Worm (Caenorhabditis elegans) whole organism, early embryonic: ENCODE results near the gene grsp-3.

ENCODE experiments used
- B0310.2 ChIP-seq: sonication (generic microtip); optimal IDR thresholded peaks from 2 replicates; lab custom pipeline; 2016; ENCODE audit warnings: mild to moderate bottlenecking, missing genetic modification characterization, missing compliant biosample characterization
- ama-1 ChIP-seq: fragments of 150-350 bp; optimal IDR thresholded peaks from 2 replicates; lab custom pipeline; 2014
- ceh-13 ChIP-seq: fragments of 200-800 bp; sonication (Bioruptor generic); optimal IDR thresholded peaks from 2 replicates; lab custom pipeline; 2018; ENCODE audit warnings: mild to moderate bottlenecking, missing genetic modification characterization, missing compliant biosample characterization
- ets-7 ChIP-seq: sonication (generic microtip); optimal IDR thresholded peaks from 2 replicates; lab custom pipeline; 2016; ENCODE audit warnings: missing genotype, missing genetic modification characterization, missing compliant biosample characterization
- flt-1 ChIP-seq: fragments of 200-800 bp; sonication (Bioruptor generic); IDR thresholded peaks from 2 replicates; pipeline ENCODE4 v1.3.6; 2022; ENCODE audit warnings: missing genetic modification characterization, missing compliant biosample characterization
- hmbx-1 ChIP-seq: sonication (generic microtip); optimal IDR thresholded peaks from 2 replicates; lab custom pipeline; 2016; ENCODE audit warnings: mild to moderate bottlenecking, missing genetic modification characterization, missing compliant biosample characterization
- hmg-4 ChIP-seq: fragments of 200-800 bp; sonication (Bioruptor generic); optimal IDR thresholded peaks from 2 replicates; lab custom pipeline; 2018; ENCODE audit warnings: mild to moderate bottlenecking, missing genetic modification characterization, missing compliant biosample characterization
- hnd-1 ChIP-seq: sonication (generic microtip); optimal IDR thresholded peaks from 2 replicates; lab custom pipeline; 2016; ENCODE audit warnings: missing genetic modification characterization, missing compliant biosample characterization
- sea-1 ChIP-seq: fragments of 200-800 bp; sonication (Bioruptor generic); conservative IDR thresholded peaks from 2 replicates; pipeline ENCODE4 v1.3.6; 2022; ENCODE audit warnings: missing genetic modification characterization, missing compliant biosample characterization

DNA sequence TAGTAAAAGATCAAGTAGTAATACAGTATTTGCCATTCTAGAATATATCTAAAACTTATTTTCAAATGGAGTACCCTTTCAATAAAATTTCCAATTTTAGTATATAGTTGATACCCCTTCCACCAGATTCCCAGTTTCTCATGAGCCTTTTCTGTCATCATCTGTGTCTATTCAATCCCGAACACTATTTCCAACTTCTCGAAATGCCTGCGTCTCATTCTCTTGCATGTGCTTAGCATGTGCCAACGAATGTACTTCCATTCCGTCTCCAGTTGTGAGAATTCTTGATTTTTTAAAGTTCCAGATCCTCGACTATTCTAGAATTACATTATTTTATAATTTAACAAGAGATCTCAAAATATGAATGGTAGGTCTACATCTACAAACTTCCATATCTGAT, 34.8 kb upstream of the grsp-3 start, which contains the start of gene C42D4.18:
- no peak for TF ChIP-seq ama-1 (lab: Kevin White, UChicago)
- no peak for TF ChIP-seq hmbx-1
- no peak for TF ChIP-seq B0310.2
- no peak for TF ChIP-seq flt-1 (GFP tag; lab: Robert Waterston, UW)
- no peak for TF ChIP-seq hmg-4 (GFP tag; lab: Kevin White, UChicago)
- TF ChIP-seq ets-7 (tag; lab: Kevin White, UChicago) = no peak
- no peak for TF ChIP-seq ceh-13 (GFP tag; lab: Kevin White, UChicago)
- TF ChIP-seq hnd-1 (tag; lab: Kevin White, UChicago) = no peak
- no peak for TF ChIP-seq sea-1 (GFP tag; lab: Robert Waterston, UW)
